Worm (Caenorhabditis elegans): ENCODE results near the gene K03H1.13.

ce11 chrIII:9993535-9993934 is 43.4 kb upstream of the K03H1.13 start, which contains the start of gene C05B5.4:
- TF ChIP-seq ztf-29 (GFP tag; IDR thresholded peaks at IDR 0.05) (no peak), flt-1 (GFP tag; IDR thresholded peaks at IDR 0.05) (no peak)

Measured in whole organism, midembryonic.